Fruit fly (Drosophila melanogaster): ENCODE measurements around the gene CG32762.

- no peak for TF ChIP-seq CG8478 (optimal IDR thresholded peaks at IDR 0.05)
- TF ChIP-seq CTCF (optimal IDR thresholded peaks at IDR 0.05), result no peak
Measured at dm6 chrX:5487381-5487780, 13.6 kb downstream of the CG32762 start.
